Fruit fly (Drosophila melanogaster) whole organism, embryonic: ENCODE data around the gene CG33647.
A peak's percentile ranks its signal among the peaks of the same experiment; 100 is the strongest.

Experiments
- Asciz ChIP-seq: fragments of 200-800 bp; sonication (Bioruptor generic); optimal IDR thresholded peaks from 2 replicates; lab custom pipeline; 2017; ENCODE audit warnings: missing biosample characterization, mild to moderate bottlenecking, missing genetic modification characterization, missing genetic modification reagents
- Blimp-1 ChIP-seq: fragments of 200-800 bp; sonication (Bioruptor generic); optimal IDR thresholded peaks from 3 replicates; lab custom pipeline; 2018; ENCODE audit warnings: missing biosample characterization, missing genetic modification characterization, mild to moderate bottlenecking, moderate library complexity, missing genetic modification reagents
- CG11398 ChIP-seq: fragments of 200-800 bp; sonication (Bioruptor generic); optimal IDR thresholded peaks from 2 replicates; lab custom pipeline; 2016; ENCODE audit warnings: missing biosample characterization, missing genetic modification characterization
- CG11723 ChIP-seq: fragments of 200-800 bp; sonication (Bioruptor generic); optimal IDR thresholded peaks from 2 replicates; lab custom pipeline; 2017; ENCODE audit warnings: missing biosample characterization, mild to moderate bottlenecking, missing genetic modification characterization
- CG12744 ChIP-seq: fragments of 200-800 bp; sonication (Bioruptor generic); optimal IDR thresholded peaks from 2 replicates; lab custom pipeline; 2016; ENCODE audit warnings: missing biosample characterization, missing genetic modification characterization
- CG15514 ChIP-seq: fragments of 200-800 bp; sonication (Bioruptor generic); optimal IDR thresholded peaks from 3 replicates; lab custom pipeline; 2017; ENCODE audit warnings: missing biosample characterization, missing genetic modification characterization, mild to moderate bottlenecking, moderate library complexity, missing genetic modification reagents
- CG15696 ChIP-seq: fragments of 200-800 bp; sonication (Bioruptor generic); optimal IDR thresholded peaks from 2 replicates; lab custom pipeline; 2019; ENCODE audit warnings: missing biosample characterization, mild to moderate bottlenecking, missing genetic modification characterization, moderate library complexity
- CG16815 ChIP-seq: fragments of 200-800 bp; sonication (Bioruptor generic); optimal IDR thresholded peaks from 3 replicates; lab custom pipeline; 2017; ENCODE audit warnings: missing biosample characterization, mild to moderate bottlenecking, missing genetic modification characterization
- CG17328 ChIP-seq: fragments of 200-800 bp; sonication (Bioruptor generic); IDR thresholded peaks from 2 replicates; pipeline ENCODE4 v1.3.6; 2022; ENCODE audit warnings: missing biosample characterization, missing genetic modification characterization
- CG2875 ChIP-seq: fragments of 200-800 bp; sonication (Bioruptor generic); optimal IDR thresholded peaks from 2 replicates; lab custom pipeline; 2017; ENCODE audit warnings: missing biosample characterization, mild to moderate bottlenecking, missing genetic modification characterization, missing genetic modification reagents
- CG3065 ChIP-seq: fragments of 200-800 bp; sonication (Bioruptor generic); optimal IDR thresholded peaks from 2 replicates; lab custom pipeline; 2016; ENCODE audit warnings: missing biosample characterization, missing genetic modification characterization
- CG31441 ChIP-seq: fragments of 200-800 bp; sonication (Bioruptor generic); IDR thresholded peaks from 2 replicates; pipeline ENCODE4 v1.3.6; 2022; ENCODE audit warnings: missing biosample characterization, missing genetic modification characterization
- CG32767 ChIP-seq: fragments of 200-800 bp; sonication (Bioruptor generic); IDR thresholded peaks from 2 replicates; pipeline ENCODE4 v1.3.6; 2022; ENCODE audit warnings: missing biosample characterization, missing genetic modification characterization
- CG34224 ChIP-seq: fragments of 200-800 bp; sonication (Bioruptor generic); IDR thresholded peaks from 3 replicates; pipeline ENCODE4 v1.3.6; 2022; ENCODE audit warnings: missing biosample characterization, missing genetic modification characterization; ENCODE audit not compliant: partially characterized antibody
- CG3838 ChIP-seq: fragments of 200-800 bp; sonication (Bioruptor generic); optimal IDR thresholded peaks from 3 replicates; lab custom pipeline; 2016; ENCODE audit warnings: missing biosample characterization, missing genetic modification characterization
- CG4854 ChIP-seq: fragments of 200-800 bp; sonication (Bioruptor generic); optimal IDR thresholded peaks from 2 replicates; lab custom pipeline; 2016; ENCODE audit warnings: missing biosample characterization, missing genetic modification characterization, inconsistent platforms
- CG5180 ChIP-seq: fragments of 200-800 bp; sonication (Bioruptor generic); optimal IDR thresholded peaks from 3 replicates; lab custom pipeline; 2017; ENCODE audit warnings: missing biosample characterization, missing genetic modification characterization, mild to moderate bottlenecking, moderate library complexity, missing genetic modification reagents
- CG7271 ChIP-seq: fragments of 200-800 bp; sonication (Bioruptor generic); optimal IDR thresholded peaks from 2 replicates; lab custom pipeline; 2018; ENCODE audit warnings: missing biosample characterization, mild to moderate bottlenecking, missing genetic modification characterization, moderate library complexity
- CG9817 ChIP-seq: fragments of 200-800 bp; sonication (Bioruptor generic); optimal IDR thresholded peaks from 2 replicates; lab custom pipeline; 2018; ENCODE audit warnings: missing biosample characterization, mild to moderate bottlenecking, missing genetic modification characterization, moderate library complexity
- CrebB ChIP-seq: fragments of 200-800 bp; sonication (Bioruptor generic); optimal IDR thresholded peaks from 3 replicates; lab custom pipeline; 2018; ENCODE audit warnings: missing biosample characterization, mild to moderate bottlenecking, missing genetic modification characterization
- Dek ChIP-seq: fragments of 200-800 bp; sonication (Bioruptor generic); optimal IDR thresholded peaks from 3 replicates; lab custom pipeline; 2019; ENCODE audit warnings: missing biosample characterization, mild to moderate bottlenecking, missing genetic modification characterization, moderate library complexity
- Dfd ChIP-seq, 2 experiments: fragments of >200 bp; optimal IDR thresholded peaks; 2 replicates each; lab custom pipeline; 2017; ENCODE audit warnings: missing biosample characterization in 2 of 2, missing genetic modification characterization in 2 of 2
- Doc3 ChIP-seq: fragments of 200-800 bp; sonication (Bioruptor generic); IDR thresholded peaks from 3 replicates; pipeline ENCODE4 v1.3.6; 2022; ENCODE audit warnings: missing biosample characterization, missing genetic modification characterization; ENCODE audit not compliant: partially characterized antibody
- Fer1 ChIP-seq: fragments of 200-800 bp; sonication (Bioruptor generic); optimal IDR thresholded peaks from 2 replicates; lab custom pipeline; 2017; ENCODE audit warnings: missing biosample characterization, mild to moderate bottlenecking, missing genetic modification characterization
- Hr51 ChIP-seq, 2 experiments: fragments of 200-800 bp; sonication (Bioruptor generic); optimal IDR thresholded peaks; 2 replicates in 1 of 2; 3 replicates in 1 of 2; lab custom pipeline; 2016 to 2018; ENCODE audit warnings: missing biosample characterization in 2 of 2, missing genetic modification characterization in 2 of 2, mild to moderate bottlenecking in 1 of 2, moderate library complexity in 1 of 2
- Mad ChIP-seq: fragments of 200-800 bp; sonication (Bioruptor generic); optimal IDR thresholded peaks from 2 replicates; lab custom pipeline; 2016; ENCODE audit warnings: missing biosample characterization, missing genetic modification characterization
- Mrtf ChIP-seq: fragments of 200-800 bp; sonication (Bioruptor generic); IDR thresholded peaks from 3 replicates; pipeline ENCODE4 v1.3.6; 2022; ENCODE audit warnings: missing biosample characterization, missing genetic modification characterization
- Myb ChIP-seq: fragments of 200-800 bp; sonication (Bioruptor generic); optimal IDR thresholded peaks from 2 replicates; lab custom pipeline; 2016; ENCODE audit warnings: missing biosample characterization, missing genetic modification characterization
- Oaz ChIP-seq: fragments of 200-800 bp; sonication (Bioruptor generic); IDR thresholded peaks from 2 replicates; pipeline ENCODE4 v1.3.6; 2022; ENCODE audit warnings: missing biosample characterization, missing genetic modification characterization
- Oli ChIP-seq: fragments of 200-800 bp; sonication (Bioruptor generic); optimal IDR thresholded peaks from 2 replicates; lab custom pipeline; 2018; ENCODE audit warnings: missing biosample characterization, mild to moderate bottlenecking, missing genetic modification characterization, moderate library complexity
- Stat92E ChIP-seq, 3 experiments: fragments of >200 bp in 2 of 3; fragments of 200-800 bp in 1 of 3; sonication (Bioruptor generic) in 1 of 3; optimal IDR thresholded peaks; 2 replicates each; lab custom pipeline; 2017 to 2019; ENCODE audit warnings: missing biosample characterization in 3 of 3, missing genetic modification characterization in 3 of 3, mild to moderate bottlenecking in 1 of 3, moderate library complexity in 1 of 3
- ac ChIP-seq: fragments of 200-800 bp; sonication (Bioruptor generic); optimal IDR thresholded peaks from 3 replicates; lab custom pipeline; 2017; ENCODE audit warnings: missing biosample characterization, mild to moderate bottlenecking, missing genetic modification characterization
- danr ChIP-seq: fragments of 200-800 bp; sonication (Bioruptor generic); IDR thresholded peaks from 2 replicates; pipeline ENCODE4 v1.3.6; 2022; ENCODE audit warnings: missing biosample characterization, missing genetic modification characterization
- dm ChIP-seq: fragments of 200-800 bp; sonication (Bioruptor generic); optimal IDR thresholded peaks from 3 replicates; lab custom pipeline; 2016; ENCODE audit warnings: missing biosample characterization, missing genetic modification characterization
- ewg ChIP-seq: fragments of 200-800 bp; sonication (Bioruptor generic); optimal IDR thresholded peaks from 3 replicates; lab custom pipeline; 2017; ENCODE audit warnings: mild to moderate bottlenecking, missing biosample characterization, missing genetic modification reagents, missing genetic modification characterization
- hbn ChIP-seq: fragments of 200-800 bp; sonication (Bioruptor generic); IDR thresholded peaks from 2 replicates; pipeline ENCODE4 v1.3.6; 2022; ENCODE audit warnings: missing biosample characterization, missing genetic modification characterization; ENCODE audit not compliant: partially characterized antibody
- her ChIP-seq: fragments of 200-800 bp; sonication (Bioruptor generic); optimal IDR thresholded peaks from 2 replicates; lab custom pipeline; 2016; ENCODE audit warnings: missing biosample characterization, missing genetic modification characterization
- hth ChIP-seq: fragments of >200 bp; optimal IDR thresholded peaks from 2 replicates; lab custom pipeline; 2017; ENCODE audit warnings: inconsistent platforms
- kay ChIP-seq: fragments of 200-800 bp; sonication (Bioruptor generic); optimal IDR thresholded peaks from 2 replicates; lab custom pipeline; 2016; ENCODE audit warnings: missing biosample characterization, missing genetic modification characterization
- lbe ChIP-seq: fragments of 200-800 bp; sonication (Bioruptor generic); optimal IDR thresholded peaks from 2 replicates; lab custom pipeline; 2016; ENCODE audit warnings: missing biosample characterization, mild to moderate bottlenecking, missing genetic modification characterization
- lilli ChIP-seq: fragments of 200-800 bp; sonication (Bioruptor generic); optimal IDR thresholded peaks from 3 replicates; lab custom pipeline; 2016; ENCODE audit warnings: missing biosample characterization, missing genetic modification characterization
- mirr ChIP-seq: fragments of 200-800 bp; sonication (Bioruptor generic); optimal IDR thresholded peaks from 3 replicates; lab custom pipeline; 2018; ENCODE audit warnings: missing biosample characterization, mild to moderate bottlenecking, missing genetic modification characterization
- pan ChIP-seq, 4 experiments: fragments of >200 bp in 3 of 4; fragments of 200-800 bp in 1 of 4; sonication (Bioruptor generic) in 1 of 4; optimal IDR thresholded peaks in 3 of 4; IDR thresholded peaks in 1 of 4; 2 replicates each; pipeline versions ENCODE4 v1.3.6 to Lab custom; 2017 to 2022; ENCODE audit warnings: missing biosample characterization in 2 of 4, missing genetic modification characterization in 2 of 4, mixed read lengths in 1 of 4
- pita ChIP-seq: fragments of 200-800 bp; sonication (Bioruptor generic); optimal IDR thresholded peaks from 2 replicates; lab custom pipeline; 2017; ENCODE audit warnings: missing biosample characterization, mild to moderate bottlenecking, missing genetic modification characterization
- ro ChIP-seq: fragments of 200-800 bp; sonication (Bioruptor generic); IDR thresholded peaks from 2 replicates; pipeline ENCODE4 v1.3.6; 2022; ENCODE audit warnings: missing biosample characterization, missing genetic modification characterization
- stwl ChIP-seq: fragments of 200-800 bp; sonication (Bioruptor generic); optimal IDR thresholded peaks from 3 replicates; lab custom pipeline; 2018; ENCODE audit warnings: missing biosample characterization, mild to moderate bottlenecking, missing genetic modification characterization, moderate library complexity
- tna ChIP-seq: fragments of 200-800 bp; sonication (Bioruptor generic); IDR thresholded peaks from 2 replicates; pipeline ENCODE4 v1.3.6; 2022; ENCODE audit warnings: missing biosample characterization, missing genetic modification characterization; ENCODE audit not compliant: partially characterized antibody
- usp ChIP-seq: fragments of >200 bp; optimal IDR thresholded peaks from 2 replicates; lab custom pipeline; 2017; ENCODE audit warnings: missing biosample characterization, missing genetic modification characterization

CG33647 gene

dm6 chr3L:19230801-19231547 is 5.2 kb upstream of the CG33647 start (continued):
- TF ChIP-seq dm (GFP tag; lab: Kevin White, UChicago) (no peak), kay (GFP tag; lab: Kevin White, UChicago) (no peak), usp (no peak), CG15696 (tag; lab: Kevin White, UChicago) (no peak), CG3065 (GFP tag; lab: Kevin White, UChicago) (no peak), hth (lab: Kevin White, UChicago) (no peak), CG12744 (GFP tag; lab: Kevin White, UChicago) (no peak), danr (GFP tag; lab: Robert Waterston, UW) (no peak; the same call in 1 of the 2 replicates), CG5180 (GFP tag; lab: Kevin White, UChicago) (no peak), Oli (tag; lab: Kevin White, UChicago) (peak; percentile 18), CG7271 (tag; lab: Kevin White, UChicago) (no peak), pan (optimal IDR thresholded peaks at IDR 0.05; lab: Kevin White, UChicago) (no peak), pan (GFP tag; optimal IDR thresholded peaks at IDR 0.05 in 1 of 2, IDR thresholded peaks at IDR 0.05 in 1 of 2) (no peak), lbe (GFP tag; lab: Kevin White, UChicago) (no peak), Dfd (GFP tag; optimal IDR thresholded peaks at IDR 0.05; lab: Kevin White, UChicago) (no peak), CG32767 (GFP tag; lab: Robert Waterston, UW) (no peak), CG11398 (no peak), CG4854 (no peak), pita (no peak), tna (no peak), CG17328 (GFP tag; lab: Robert Waterston, UW) (no peak), Mrtf (no peak), CG3838 (no peak), CG15514 (GFP tag; lab: Kevin White, UChicago) (no peak), ro (GFP tag; lab: Robert Waterston, UW) (no peak), mirr (GFP tag; lab: Kevin White, UChicago) (no peak), stwl (tag; lab: Kevin White, UChicago) (no peak), CG31441 (GFP tag; lab: Robert Waterston, UW) (0 out of 2 replicates have a peak, but pooled peaks have one; percentile 32), Asciz (peak; percentile 20), Hr51 (GFP tag; optimal IDR thresholded peaks at IDR 0.05; lab: Kevin White, UChicago) (peak in 1 of 2 experiments; percentile 67), CG11723 (GFP tag; lab: Kevin White, UChicago) (no peak), her (no peak), Oaz (GFP tag; lab: Robert Waterston, UW) (no peak), ewg (peak; percentile 7), lilli (GFP tag; lab: Kevin White, UChicago) (no peak), CG2875 (GFP tag; lab: Kevin White, UChicago) (no peak), ac (no peak), CG34224 (GFP tag; lab: Robert Waterston, UW) (no peak), Doc3 (GFP tag; lab: Robert Waterston, UW) (no peak), Fer1 (GFP tag; lab: Kevin White, UChicago) (peak; percentile 26), CG9817 (tag; lab: Kevin White, UChicago) (no peak), hbn (GFP tag; lab: Robert Waterston, UW) (no peak), Stat92E (GFP tag; optimal IDR thresholded peaks at IDR 0.05; lab: Kevin White, UChicago) (no peak), Blimp-1 (GFP tag; lab: Kevin White, UChicago) (peak; percentile 37), Mad (GFP tag; lab: Kevin White, UChicago) (peak; percentile 3), Myb (GFP tag; lab: Kevin White, UChicago) (no peak), CrebB (tag; lab: Kevin White, UChicago) (no peak), CG16815 (no peak), Dek (tag; lab: Kevin White, UChicago) (no peak)
